Fruit fly (Drosophila melanogaster) whole organism, embryonic: ENCODE measurements around the gene CG42759.

Experiments used
- Atf6 ChIP-seq: fragments of 200-800 bp; sonication (Bioruptor generic); IDR thresholded peaks from 2 replicates; pipeline ENCODE4 v1.3.6; 2022; ENCODE audit warnings: missing biosample characterization, missing genetic modification characterization
- CG10209 ChIP-seq: fragments of 200-800 bp; sonication (Bioruptor generic); optimal IDR thresholded peaks from 3 replicates; lab custom pipeline; 2017; ENCODE audit warnings: missing biosample characterization, mild to moderate bottlenecking, missing genetic modification characterization, missing genetic modification reagents
- CG1024 ChIP-seq: fragments of 200-800 bp; sonication (Bioruptor generic); IDR thresholded peaks from 2 replicates; pipeline ENCODE4 v1.3.6; 2022; ENCODE audit warnings: missing biosample characterization, missing genetic modification characterization
- CG11695 ChIP-seq: fragments of 200-800 bp; sonication (Bioruptor generic); IDR thresholded peaks from 3 replicates; pipeline ENCODE4 v1.3.6; 2022; ENCODE audit warnings: missing biosample characterization, missing genetic modification characterization
- CG11696 ChIP-seq: fragments of 200-800 bp; sonication (Bioruptor generic); IDR thresholded peaks from 2 replicates; pipeline ENCODE4 v1.3.6; 2022; ENCODE audit warnings: missing biosample characterization, missing genetic modification characterization
- CG12155 ChIP-seq: fragments of 200-800 bp; sonication (Bioruptor generic); optimal IDR thresholded peaks from 3 replicates; lab custom pipeline; 2016; ENCODE audit warnings: missing biosample characterization, missing genetic modification characterization
- CG15601 ChIP-seq: fragments of 200-800 bp; sonication (Bioruptor generic); optimal IDR thresholded peaks from 3 replicates; lab custom pipeline; 2019; ENCODE audit warnings: missing biosample characterization, mild to moderate bottlenecking, missing genetic modification characterization, moderate library complexity
- CG1647 ChIP-seq: fragments of 200-800 bp; sonication (Bioruptor generic); optimal IDR thresholded peaks from 3 replicates; lab custom pipeline; 2016; ENCODE audit warnings: missing biosample characterization, missing genetic modification characterization
- CG18599 ChIP-seq: fragments of 200-800 bp; sonication (Bioruptor generic); optimal IDR thresholded peaks from 3 replicates; lab custom pipeline; 2017; ENCODE audit warnings: missing biosample characterization, missing genetic modification characterization, mild to moderate bottlenecking, moderate library complexity, missing genetic modification reagents
- CG3407 ChIP-seq: fragments of 200-800 bp; sonication (Bioruptor generic); optimal IDR thresholded peaks from 2 replicates; lab custom pipeline; 2018; ENCODE audit warnings: missing biosample characterization, mild to moderate bottlenecking, missing genetic modification characterization
- CG4282 ChIP-seq: fragments of 200-800 bp; sonication (Bioruptor generic); optimal IDR thresholded peaks from 2 replicates; lab custom pipeline; 2016; ENCODE audit warnings: missing biosample characterization, missing genetic modification characterization
- CG5180 ChIP-seq: fragments of 200-800 bp; sonication (Bioruptor generic); optimal IDR thresholded peaks from 3 replicates; lab custom pipeline; 2017; ENCODE audit warnings: missing biosample characterization, missing genetic modification characterization, mild to moderate bottlenecking, moderate library complexity, missing genetic modification reagents
- CG8290 ChIP-seq, 3 experiments: fragments of 200-800 bp; sonication (Bioruptor generic); optimal IDR thresholded peaks; 2 replicates each; lab custom pipeline; 2016 to 2019; ENCODE audit warnings: missing biosample characterization in 3 of 3, missing genetic modification characterization in 3 of 3, mild to moderate bottlenecking in 2 of 3, moderate library complexity in 1 of 3
- CG9215 ChIP-seq: fragments of 200-800 bp; sonication (Bioruptor generic); IDR thresholded peaks from 2 replicates; pipeline ENCODE4 v1.3.6; 2022; ENCODE audit warnings: missing biosample characterization, missing genetic modification characterization
- CG9437 ChIP-seq: fragments of 200-800 bp; sonication (Bioruptor generic); optimal IDR thresholded peaks from 2 replicates; lab custom pipeline; 2018; ENCODE audit warnings: missing biosample characterization, mild to moderate bottlenecking, missing genetic modification characterization
- Dad ChIP-seq: fragments of 200-800 bp; sonication (Bioruptor generic); optimal IDR thresholded peaks from 3 replicates; lab custom pipeline; 2016; ENCODE audit warnings: missing biosample characterization, missing genetic modification characterization
- Eip74EF ChIP-seq, 2 experiments: fragments of 200-800 bp in 1 of 2; fragments of >200 bp in 1 of 2; sonication (Bioruptor generic) in 1 of 2; optimal IDR thresholded peaks; 2 replicates each; lab custom pipeline; 2017 to 2019; ENCODE audit warnings: missing biosample characterization in 2 of 2, missing genetic modification characterization in 2 of 2, mild to moderate bottlenecking in 1 of 2, moderate library complexity in 1 of 2
- HLHmδ ChIP-seq: fragments of 200-800 bp; sonication (Bioruptor generic); optimal IDR thresholded peaks from 2 replicates; lab custom pipeline; 2018; ENCODE audit warnings: missing biosample characterization, mild to moderate bottlenecking, missing genetic modification characterization, moderate library complexity
- Hey ChIP-seq: fragments of 200-800 bp; sonication (Bioruptor generic); optimal IDR thresholded peaks from 3 replicates; lab custom pipeline; 2018; ENCODE audit warnings: missing biosample characterization, mild to moderate bottlenecking, missing genetic modification characterization
- NfI ChIP-seq: fragments of 200-800 bp; sonication (Bioruptor generic); optimal IDR thresholded peaks from 3 replicates; lab custom pipeline; 2018; ENCODE audit warnings: missing biosample characterization, mild to moderate bottlenecking, missing genetic modification characterization, moderate library complexity
- Sox100B ChIP-seq: fragments of 200-800 bp; sonication (Bioruptor generic); optimal IDR thresholded peaks from 3 replicates; lab custom pipeline; 2018; ENCODE audit warnings: missing biosample characterization, mild to moderate bottlenecking, missing genetic modification characterization
- Taf1 ChIP-seq: fragments of 200-800 bp; sonication (Bioruptor generic); IDR thresholded peaks from 2 replicates; pipeline ENCODE4 v1.3.6; 2022; ENCODE audit warnings: missing biosample characterization, missing genetic modification characterization
- Xbp1 ChIP-seq: fragments of 200-800 bp; sonication (Bioruptor generic); optimal IDR thresholded peaks from 3 replicates; lab custom pipeline; 2016; ENCODE audit warnings: missing biosample characterization, mild to moderate bottlenecking, missing genetic modification characterization
- al ChIP-seq: fragments of 200-800 bp; sonication (Bioruptor generic); IDR thresholded peaks from 2 replicates; pipeline ENCODE4 v1.3.6; 2022; ENCODE audit warnings: missing biosample characterization, missing genetic modification characterization
- bab2 ChIP-seq: fragments of 200-800 bp; sonication (Bioruptor generic); optimal IDR thresholded peaks from 2 replicates; lab custom pipeline; 2016; ENCODE audit warnings: missing biosample characterization, missing genetic modification characterization
- cad ChIP-seq: fragments of >200 bp; optimal IDR thresholded peaks from 2 replicates; lab custom pipeline; 2017; ENCODE audit warnings: missing biosample characterization, missing genetic modification characterization
- caup ChIP-seq: fragments of 200-800 bp; sonication (Bioruptor generic); optimal IDR thresholded peaks from 3 replicates; lab custom pipeline; 2017; ENCODE audit warnings: missing biosample characterization, mild to moderate bottlenecking, missing genetic modification characterization, moderate library complexity; ENCODE audit not compliant: severe bottlenecking
- crp ChIP-seq, 2 experiments: fragments of 200-800 bp; sonication (Bioruptor generic); optimal IDR thresholded peaks; 2 replicates in 1 of 2; 3 replicates in 1 of 2; lab custom pipeline; 2017; ENCODE audit warnings: missing biosample characterization in 2 of 2, missing genetic modification characterization in 2 of 2, mild to moderate bottlenecking in 1 of 2, moderate library complexity in 1 of 2
- fd96Cb ChIP-seq: fragments of 200-800 bp; sonication (Bioruptor generic); optimal IDR thresholded peaks from 2 replicates; lab custom pipeline; 2018; ENCODE audit warnings: missing biosample characterization, mild to moderate bottlenecking, missing genetic modification characterization, moderate library complexity
- fru ChIP-seq: fragments of >200 bp; optimal IDR thresholded peaks from 2 replicates; lab custom pipeline; 2017
- gem ChIP-seq: fragments of 200-800 bp; sonication (Bioruptor generic); optimal IDR thresholded peaks from 2 replicates; lab custom pipeline; 2019; ENCODE audit warnings: missing biosample characterization, mild to moderate bottlenecking, missing genetic modification characterization, moderate library complexity
- ham ChIP-seq: fragments of 200-800 bp; sonication (Bioruptor generic); IDR thresholded peaks from 2 replicates; pipeline ENCODE4 v1.3.6; 2022; ENCODE audit warnings: missing biosample characterization, missing genetic modification characterization
- jing ChIP-seq: fragments of 200-800 bp; sonication (Bioruptor generic); optimal IDR thresholded peaks from 2 replicates; lab custom pipeline; 2018; ENCODE audit warnings: missing biosample characterization, mild to moderate bottlenecking, missing genetic modification characterization
- ken ChIP-seq: fragments of 200-800 bp; sonication (Bioruptor generic); IDR thresholded peaks from 3 replicates; pipeline ENCODE4 v1.3.6; 2022; ENCODE audit warnings: missing biosample characterization, missing genetic modification characterization
- lola ChIP-seq, 3 experiments: fragments of >200 bp in 2 of 3; fragments of 200-800 bp in 1 of 3; sonication (Bioruptor generic) in 1 of 3; optimal IDR thresholded peaks; 2 replicates each; lab custom pipeline; 2017 to 2019; ENCODE audit warnings: missing biosample characterization in 3 of 3, missing genetic modification characterization in 3 of 3, mild to moderate bottlenecking in 1 of 3, moderate library complexity in 1 of 3
- nom ChIP-seq: fragments of 200-800 bp; sonication (Bioruptor generic); optimal IDR thresholded peaks from 2 replicates; lab custom pipeline; 2017; ENCODE audit warnings: missing biosample characterization, missing genetic modification characterization, mild to moderate bottlenecking, moderate library complexity, missing genetic modification reagents
- oc ChIP-seq: fragments of 200-800 bp; sonication (Bioruptor generic); optimal IDR thresholded peaks from 2 replicates; lab custom pipeline; 2018; ENCODE audit warnings: missing biosample characterization, mild to moderate bottlenecking, missing genetic modification characterization, moderate library complexity
- pita ChIP-seq: fragments of 200-800 bp; sonication (Bioruptor generic); optimal IDR thresholded peaks from 2 replicates; lab custom pipeline; 2017; ENCODE audit warnings: missing biosample characterization, mild to moderate bottlenecking, missing genetic modification characterization
- run ChIP-seq: fragments of 200-800 bp; sonication (Bioruptor generic); optimal IDR thresholded peaks from 3 replicates; lab custom pipeline; 2018; ENCODE audit warnings: missing biosample characterization, mild to moderate bottlenecking, missing genetic modification characterization
- sc ChIP-seq, 3 experiments: fragments of >200 bp in 2 of 3; fragments of 200-800 bp in 1 of 3; sonication (Bioruptor generic) in 1 of 3; optimal IDR thresholded peaks; 2 replicates in 2 of 3; 3 replicates in 1 of 3; lab custom pipeline; 2017; ENCODE audit warnings: mild to moderate bottlenecking in 1 of 3, missing biosample characterization in 1 of 3, missing genetic modification characterization in 1 of 3, missing genetic modification reagents in 1 of 3
- slou ChIP-seq: fragments of 200-800 bp; sonication (Bioruptor generic); optimal IDR thresholded peaks from 3 replicates; lab custom pipeline; 2016; ENCODE audit warnings: missing biosample characterization, missing genetic modification characterization
- sqz ChIP-seq: fragments of 200-800 bp; sonication (Bioruptor generic); optimal IDR thresholded peaks from 3 replicates; lab custom pipeline; 2018; ENCODE audit warnings: missing biosample characterization, mild to moderate bottlenecking, missing genetic modification characterization
- ssp ChIP-seq: fragments of 200-800 bp; sonication (Bioruptor generic); IDR thresholded peaks from 2 replicates; pipeline ENCODE4 v1.3.6; 2022; ENCODE audit warnings: missing biosample characterization, missing genetic modification characterization
- ttk ChIP-seq: fragments of 200-800 bp; sonication (Bioruptor generic); IDR thresholded peaks from 2 replicates; pipeline ENCODE4 v2.1.2; 2022; ENCODE audit warnings: missing biosample characterization, missing genetic modification characterization
- unpg ChIP-seq: fragments of 200-800 bp; sonication (Bioruptor generic); optimal IDR thresholded peaks from 3 replicates; lab custom pipeline; 2018; ENCODE audit warnings: missing biosample characterization, mild to moderate bottlenecking, missing genetic modification characterization, moderate library complexity
- wdn ChIP-seq: fragments of 200-800 bp; sonication (Bioruptor generic); IDR thresholded peaks from 2 replicates; pipeline ENCODE4 v1.3.6; 2022; ENCODE audit warnings: missing biosample characterization, missing genetic modification characterization
- zf30C ChIP-seq: fragments of 200-800 bp; sonication (Bioruptor generic); optimal IDR thresholded peaks from 3 replicates; lab custom pipeline; 2018; ENCODE audit warnings: missing biosample characterization, mild to moderate bottlenecking, missing genetic modification characterization

Gene CG42759

dm6 chr3R:10139649-10140598 is 2.9 kb upstream of the CG42759 start, which contains the start of gene tws (continued):
- TF ChIP-seq unpg (GFP tag; lab: Kevin White, UChicago) (peak; percentile 69), ttk (GFP tag; lab: Robert Waterston, UW) (no peak), pita (no peak), CG3407 (GFP tag; lab: Kevin White, UChicago) (no peak), al (GFP tag; lab: Robert Waterston, UW) (0 out of 2 replicates have a peak, but pooled peaks have one; percentile 37), wdn (GFP tag; lab: Robert Waterston, UW) (peak; percentile 58), cad (GFP tag; lab: Kevin White, UChicago) (no peak), Xbp1 (GFP tag; lab: Kevin White, UChicago) (peak; percentile 39), fru (lab: Kevin White, UChicago) (no peak), sc (optimal IDR thresholded peaks at IDR 0.05; lab: Kevin White, UChicago) (no peak), sc (GFP tag; optimal IDR thresholded peaks at IDR 0.05; lab: Kevin White, UChicago) (no peak), Atf6 (GFP tag; lab: Robert Waterston, UW) (peak; percentile 74), ken (GFP tag; lab: Robert Waterston, UW) (no peak), fd96Cb (tag; lab: Kevin White, UChicago) (peak; percentile 19), Hey (tag; lab: Kevin White, UChicago) (no peak), HLHmδ (GFP tag; lab: Kevin White, UChicago) (no peak), sqz (GFP tag; lab: Kevin White, UChicago) (no peak), CG12155 (GFP tag; lab: Kevin White, UChicago) (no peak), CG4282 (GFP tag; lab: Kevin White, UChicago) (no peak), jing (GFP tag; lab: Kevin White, UChicago) (no peak), zf30C (no peak), CG11696 (GFP tag; lab: Robert Waterston, UW) (peak; percentile 95), lola (GFP tag; optimal IDR thresholded peaks at IDR 0.05; lab: Kevin White, UChicago) (peak in 1 of 3 experiments; percentile 47), CG9215 (no peak), ham (GFP tag; lab: Robert Waterston, UW) (no peak), Dad (GFP tag; lab: Kevin White, UChicago) (no peak), CG1024 (GFP tag; lab: Robert Waterston, UW) (0 out of 2 replicates have a peak, but pooled peaks have one; percentile 12), CG8290 (GFP tag; optimal IDR thresholded peaks at IDR 0.05; lab: Kevin White, UChicago) (no peak), CG8290 (tag; optimal IDR thresholded peaks at IDR 0.05; lab: Kevin White, UChicago) (peak in 1 of 2 experiments; percentile 94), CG5180 (GFP tag; lab: Kevin White, UChicago) (no peak), slou (GFP tag; lab: Kevin White, UChicago) (no peak), CG18599 (GFP tag; lab: Kevin White, UChicago) (peak; percentile 51), oc (tag; lab: Kevin White, UChicago) (peak; percentile 3), ssp (no peak), CG10209 (GFP tag; lab: Kevin White, UChicago) (peak; percentile 66), crp (GFP tag; optimal IDR thresholded peaks at IDR 0.05; lab: Kevin White, UChicago) (no peak), NfI (peak; percentile 36), nom (GFP tag; lab: Kevin White, UChicago) (peak; percentile 35), Eip74EF (GFP tag; optimal IDR thresholded peaks at IDR 0.05; lab: Kevin White, UChicago) (peak in 1 of 2 experiments; percentile 36), Taf1 (GFP tag; lab: Robert Waterston, UW) (no peak), CG11695 (GFP tag; lab: Robert Waterston, UW) (peak; percentile 80), Sox100B (GFP tag; lab: Kevin White, UChicago) (peak; percentile 55), run (tag; lab: Kevin White, UChicago) (peak; percentile 57), gem (tag; lab: Kevin White, UChicago) (peak; percentile 67), CG9437 (peak; percentile 58), CG15601 (tag; lab: Kevin White, UChicago) (peak; percentile 10), CG1647 (no peak), caup (GFP tag; lab: Kevin White, UChicago) (peak; percentile 23), bab2 (GFP tag; lab: Kevin White, UChicago) (peak; percentile 57)
